Fruit fly (Drosophila melanogaster): ENCODE measurements around the gene slgA.
A peak's percentile ranks its signal among the peaks of the same experiment; 100 is the strongest.

Gene slgA

DNA sequence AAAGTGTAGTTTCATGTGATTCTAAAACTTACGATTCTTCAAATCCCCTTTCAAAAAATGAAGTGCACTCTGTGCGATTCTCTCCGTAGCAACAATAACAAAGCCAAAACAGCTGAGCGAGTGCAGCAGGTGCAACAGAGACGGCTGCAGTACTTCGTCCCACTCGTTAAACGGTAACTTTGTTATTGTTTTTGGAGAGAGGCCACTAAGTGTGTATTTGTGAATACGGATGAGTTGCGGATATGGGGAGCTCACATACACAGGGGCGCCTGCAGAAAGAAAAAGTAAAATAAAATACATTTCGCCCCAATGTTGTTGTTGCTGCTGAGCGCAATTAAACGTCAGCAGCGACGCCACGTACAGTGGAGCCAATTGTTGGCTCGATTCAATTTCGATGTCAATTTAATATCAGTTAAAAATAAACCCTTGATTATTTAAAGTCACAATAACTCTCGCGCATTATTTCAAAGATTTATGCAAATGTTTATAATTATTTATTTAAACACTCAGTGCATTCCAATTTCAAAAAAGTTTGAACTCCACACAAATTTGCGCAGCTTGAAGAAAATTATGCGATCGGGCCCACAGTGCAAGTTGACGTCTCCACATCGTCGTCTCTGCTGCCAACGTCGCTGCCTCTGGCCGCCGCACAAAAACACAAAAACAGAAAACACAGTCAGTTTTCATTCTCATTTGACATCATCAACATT lies 6.3 kb upstream of the slgA start (continued):
- TF ChIP-seq Scr (GFP tag; IDR thresholded peaks at IDR 0.05; ENCODE audit: partially characterized antibody) (no peak), tap (tag; optimal IDR thresholded peaks at IDR 0.05) (peak; percentile 98), pros (GFP tag; optimal IDR thresholded peaks at IDR 0.05) (peak; percentile 83), nom (GFP tag; optimal IDR thresholded peaks at IDR 0.05) (peak; percentile 97), CG17612 (GFP tag; IDR thresholded peaks at IDR 0.05) (peak; percentile 90), dysf (GFP tag; IDR thresholded peaks at IDR 0.05) (peak; percentile 99), pzg (GFP tag; optimal IDR thresholded peaks at IDR 0.05) (peak; percentile 18), grn (GFP tag; optimal IDR thresholded peaks at IDR 0.05) (peak; percentile 62), Atf6 (GFP tag; IDR thresholded peaks at IDR 0.05) (peak; percentile 97), dan (GFP tag; IDR thresholded peaks at IDR 0.05) (no peak; the same call in none of the 2 replicates), Fer3 (tag; optimal IDR thresholded peaks at IDR 0.05) (peak; percentile 98), Ada2b (GFP tag; IDR thresholded peaks at IDR 0.05) (peak; percentile 96), CG4282 (GFP tag; optimal IDR thresholded peaks at IDR 0.05) (peak; percentile 90), odd (GFP tag; optimal IDR thresholded peaks at IDR 0.05) (peak; percentile 97), ci (GFP tag; IDR thresholded peaks at IDR 0.05) (peak; percentile 95), CG4328 (GFP tag; optimal IDR thresholded peaks at IDR 0.05) (peak; percentile 99), dati (GFP tag; IDR thresholded peaks at IDR 0.05) (peak; percentile 82), CG8478 (optimal IDR thresholded peaks at IDR 0.05) (no peak), Fer2 (tag; optimal IDR thresholded peaks at IDR 0.05) (peak; percentile 97), da (GFP tag; optimal IDR thresholded peaks at IDR 0.05) (peak; percentile 81), Xbp1 (GFP tag; optimal IDR thresholded peaks at IDR 0.05) (peak; percentile 97), CTCF (GFP tag; optimal IDR thresholded peaks at IDR 0.05) (peak; percentile 70), CG11247 (GFP tag; IDR thresholded peaks at IDR 0.05) (peak; percentile 94), CG32767 (GFP tag; IDR thresholded peaks at IDR 0.05) (peak; percentile 95), btn (GFP tag; optimal IDR thresholded peaks at IDR 0.05) (peak; percentile 86), CG8944 (GFP tag; optimal IDR thresholded peaks at IDR 0.05) (peak; percentile 92), CG9609 (GFP tag; optimal IDR thresholded peaks at IDR 0.05) (peak; percentile 94), CG8089 (GFP tag; optimal IDR thresholded peaks at IDR 0.05) (peak; percentile 92), Fer1 (GFP tag; optimal IDR thresholded peaks at IDR 0.05) (peak; percentile 98), jing (GFP tag; optimal IDR thresholded peaks at IDR 0.05) (peak; percentile 95), lola (GFP tag; optimal IDR thresholded peaks at IDR 0.05) (peak in 1 of 3 experiments; percentile 95), CG13894 (tag; optimal IDR thresholded peaks at IDR 0.05) (peak; percentile 97), CG13424 (tag; optimal IDR thresholded peaks at IDR 0.05) (peak; percentile 99), sc (optimal IDR thresholded peaks at IDR 0.05) (no peak), sc (GFP tag; optimal IDR thresholded peaks at IDR 0.05) (peak; percentile 95), CoRest (tag; optimal IDR thresholded peaks at IDR 0.05) (peak; percentile 99), stc (GFP tag; IDR thresholded peaks at IDR 0.05) (peak; percentile 96), Oli (tag; optimal IDR thresholded peaks at IDR 0.05) (peak; percentile 99), Neu2 (GFP tag; optimal IDR thresholded peaks at IDR 0.05; ENCODE audit: borderline replicate concordance) (peak; percentile 72), sisA (GFP tag; IDR thresholded peaks at IDR 0.05) (peak; percentile 96), CG4424 (GFP tag; optimal IDR thresholded peaks at IDR 0.05) (peak; percentile 98), CG11093 (GFP tag; IDR thresholded peaks at IDR 0.05) (peak; percentile 96), CG17829 (tag; optimal IDR thresholded peaks at IDR 0.05) (peak; percentile 97), GATAe (GFP tag; conservative IDR thresholded peaks at IDR 0.05) (peak; percentile 83), CG16813 (GFP tag; IDR thresholded peaks at IDR 0.05; ENCODE audit: partially characterized antibody) (no peak), tx (GFP tag; optimal IDR thresholded peaks at IDR 0.05) (peak; percentile 95), CG42726 (GFP tag; IDR thresholded peaks at IDR 0.05; ENCODE audit: partially characterized antibody) (no peak), gsb-n (tag; optimal IDR thresholded peaks at IDR 0.05) (peak; percentile 96), Dref (GFP tag; IDR thresholded peaks at IDR 0.05) (0 out of 2 replicates have a peak, but pooled peaks have one; percentile 31), tin (GFP tag; optimal IDR thresholded peaks at IDR 0.05) (peak; percentile 98), CG1647 (GFP tag; optimal IDR thresholded peaks at IDR 0.05) (peak; percentile 95)

Measured in whole organism, embryonic.